Fruit fly (Drosophila melanogaster) whole organism, embryonic: Measurements from ENCODE around the gene CG4332.
A peak's percentile ranks its signal among the peaks of the same experiment; 100 is the strongest.

Experiments
- ATbp ChIP-seq: fragments of 200-800 bp; sonication (Bioruptor generic); optimal IDR thresholded peaks from 2 replicates; lab custom pipeline; 2017; ENCODE audit warnings: missing biosample characterization, mild to moderate bottlenecking, missing genetic modification characterization, missing genetic modification reagents
- Asciz ChIP-seq: fragments of 200-800 bp; sonication (Bioruptor generic); optimal IDR thresholded peaks from 2 replicates; lab custom pipeline; 2017; ENCODE audit warnings: missing biosample characterization, mild to moderate bottlenecking, missing genetic modification characterization, missing genetic modification reagents
- Bgb ChIP-seq: fragments of 200-800 bp; sonication (Bioruptor generic); IDR thresholded peaks from 2 replicates; pipeline ENCODE4 v1.3.6; 2022; ENCODE audit warnings: missing biosample characterization, missing genetic modification characterization; ENCODE audit not compliant: partially characterized antibody
- CG11085 ChIP-seq: fragments of 200-800 bp; sonication (Bioruptor generic); IDR thresholded peaks from 2 replicates; pipeline ENCODE4 v1.3.6; 2022; ENCODE audit warnings: missing biosample characterization, missing genetic modification characterization
- CG13287 ChIP-seq: fragments of 200-800 bp; sonication (Bioruptor generic); IDR thresholded peaks from 2 replicates; pipeline ENCODE4 v1.3.6; 2022; ENCODE audit warnings: missing biosample characterization, missing genetic modification characterization; ENCODE audit not compliant: partially characterized antibody
- CG16779 ChIP-seq: fragments of 200-800 bp; sonication (Bioruptor generic); IDR thresholded peaks from 2 replicates; pipeline ENCODE4 v1.3.6; 2022; ENCODE audit warnings: missing biosample characterization, missing genetic modification characterization
- CG17328 ChIP-seq: fragments of 200-800 bp; sonication (Bioruptor generic); IDR thresholded peaks from 2 replicates; pipeline ENCODE4 v1.3.6; 2022; ENCODE audit warnings: missing biosample characterization, missing genetic modification characterization
- CG17802 ChIP-seq: fragments of 200-800 bp; sonication (Bioruptor generic); optimal IDR thresholded peaks from 2 replicates; lab custom pipeline; 2018; ENCODE audit warnings: missing biosample characterization, mild to moderate bottlenecking, missing genetic modification characterization, moderate library complexity
- CG18011 ChIP-seq: fragments of 200-800 bp; sonication (Bioruptor generic); optimal IDR thresholded peaks from 2 replicates; lab custom pipeline; 2017; ENCODE audit warnings: missing biosample characterization, missing genetic modification characterization, mild to moderate bottlenecking, moderate library complexity, missing genotype
- CG2116 ChIP-seq: fragments of 200-800 bp; sonication (Bioruptor generic); optimal IDR thresholded peaks from 3 replicates; lab custom pipeline; 2018; ENCODE audit warnings: missing biosample characterization, mild to moderate bottlenecking, missing genetic modification characterization
- CG2199 ChIP-seq: fragments of 200-800 bp; sonication (Bioruptor generic); IDR thresholded peaks from 3 replicates; pipeline ENCODE4 v1.3.6; 2022; ENCODE audit warnings: missing biosample characterization, missing genetic modification characterization
- CG2678 ChIP-seq: fragments of 200-800 bp; sonication (Bioruptor generic); optimal IDR thresholded peaks from 3 replicates; lab custom pipeline; 2019; ENCODE audit warnings: missing biosample characterization, mild to moderate bottlenecking, missing genetic modification characterization, moderate library complexity
- CG2875 ChIP-seq: fragments of 200-800 bp; sonication (Bioruptor generic); optimal IDR thresholded peaks from 2 replicates; lab custom pipeline; 2017; ENCODE audit warnings: missing biosample characterization, mild to moderate bottlenecking, missing genetic modification characterization, missing genetic modification reagents
- CG33213 ChIP-seq: fragments of 200-800 bp; sonication (Bioruptor generic); optimal IDR thresholded peaks from 3 replicates; lab custom pipeline; 2016; ENCODE audit warnings: missing biosample characterization, missing genetic modification characterization
- CG4282 ChIP-seq: fragments of 200-800 bp; sonication (Bioruptor generic); optimal IDR thresholded peaks from 2 replicates; lab custom pipeline; 2016; ENCODE audit warnings: missing biosample characterization, missing genetic modification characterization
- CG4404 ChIP-seq: fragments of 200-800 bp; sonication (Bioruptor generic); IDR thresholded peaks from 2 replicates; pipeline ENCODE4 v1.3.6; 2022; ENCODE audit warnings: missing biosample characterization, missing genetic modification characterization
- CG5953 ChIP-seq: fragments of 200-800 bp; sonication (Bioruptor generic); IDR thresholded peaks from 2 replicates; pipeline ENCODE4 v1.3.6; 2022; ENCODE audit warnings: missing biosample characterization, missing genetic modification characterization
- CG6683 ChIP-seq: fragments of 200-800 bp; sonication (Bioruptor generic); optimal IDR thresholded peaks from 2 replicates; lab custom pipeline; 2017; ENCODE audit warnings: missing biosample characterization, mild to moderate bottlenecking, missing genetic modification characterization, missing genetic modification reagents
- CG8290 ChIP-seq, 3 experiments: fragments of 200-800 bp; sonication (Bioruptor generic); optimal IDR thresholded peaks; 2 replicates each; lab custom pipeline; 2016 to 2019; ENCODE audit warnings: missing biosample characterization in 3 of 3, missing genetic modification characterization in 3 of 3, mild to moderate bottlenecking in 2 of 3, moderate library complexity in 1 of 3
- CG9727 ChIP-seq: fragments of 200-800 bp; sonication (Bioruptor generic); optimal IDR thresholded peaks from 3 replicates; lab custom pipeline; 2017; ENCODE audit warnings: missing biosample characterization, mild to moderate bottlenecking, missing genetic modification characterization
- D19B ChIP-seq: fragments of 200-800 bp; sonication (Bioruptor generic); optimal IDR thresholded peaks from 2 replicates; lab custom pipeline; 2017; ENCODE audit warnings: missing biosample characterization, mild to moderate bottlenecking, missing genetic modification characterization
- Dref ChIP-seq: fragments of 200-800 bp; sonication (Bioruptor generic); IDR thresholded peaks from 2 replicates; pipeline ENCODE4 v1.3.6; 2022; ENCODE audit warnings: missing biosample characterization, missing genetic modification characterization
- Ets97D ChIP-seq: fragments of 200-800 bp; sonication (Bioruptor generic); optimal IDR thresholded peaks from 3 replicates; lab custom pipeline; 2016; ENCODE audit warnings: missing biosample characterization, missing genetic modification characterization
- Fer1 ChIP-seq: fragments of 200-800 bp; sonication (Bioruptor generic); optimal IDR thresholded peaks from 2 replicates; lab custom pipeline; 2017; ENCODE audit warnings: missing biosample characterization, mild to moderate bottlenecking, missing genetic modification characterization
- HLH4C ChIP-seq: fragments of 200-800 bp; sonication (Bioruptor generic); IDR thresholded peaks from 3 replicates; pipeline ENCODE4 v1.3.6; 2022; ENCODE audit warnings: missing biosample characterization, missing genetic modification characterization; ENCODE audit not compliant: partially characterized antibody
- HLH54F ChIP-seq: fragments of 200-800 bp; sonication (Bioruptor generic); optimal IDR thresholded peaks from 3 replicates; lab custom pipeline; 2016; ENCODE audit warnings: missing biosample characterization, missing genetic modification characterization
- Hey ChIP-seq: fragments of 200-800 bp; sonication (Bioruptor generic); optimal IDR thresholded peaks from 3 replicates; lab custom pipeline; 2018; ENCODE audit warnings: missing biosample characterization, mild to moderate bottlenecking, missing genetic modification characterization
- MESR4 ChIP-seq: fragments of 200-800 bp; sonication (Bioruptor generic); optimal IDR thresholded peaks from 2 replicates; lab custom pipeline; 2018; ENCODE audit warnings: missing biosample characterization, mild to moderate bottlenecking, missing genetic modification characterization, moderate library complexity
- Max ChIP-seq: fragments of 200-800 bp; sonication (Bioruptor generic); optimal IDR thresholded peaks from 2 replicates; lab custom pipeline; 2016; ENCODE audit warnings: missing biosample characterization, mild to moderate bottlenecking, missing genetic modification characterization
- Med ChIP-seq: fragments of 200-800 bp; sonication (Bioruptor generic); peaks from one replicate; lab custom pipeline; 2016; ENCODE audit warnings: missing biosample characterization, missing genetic modification characterization, mild to moderate bottlenecking, inconsistent platforms, moderate library complexity
- Oli ChIP-seq: fragments of 200-800 bp; sonication (Bioruptor generic); optimal IDR thresholded peaks from 2 replicates; lab custom pipeline; 2018; ENCODE audit warnings: missing biosample characterization, mild to moderate bottlenecking, missing genetic modification characterization, moderate library complexity
- Optix ChIP-seq: fragments of 200-800 bp; sonication (Bioruptor generic); IDR thresholded peaks from 3 replicates; pipeline ENCODE4 v1.3.6; 2022; ENCODE audit warnings: missing biosample characterization, missing genetic modification characterization
- Stat92E ChIP-seq, 3 experiments: fragments of >200 bp in 2 of 3; fragments of 200-800 bp in 1 of 3; sonication (Bioruptor generic) in 1 of 3; optimal IDR thresholded peaks; 2 replicates each; lab custom pipeline; 2017 to 2019; ENCODE audit warnings: missing biosample characterization in 3 of 3, missing genetic modification characterization in 3 of 3, mild to moderate bottlenecking in 1 of 3, moderate library complexity in 1 of 3
- Tbp ChIP-seq: fragments of >200 bp; optimal IDR thresholded peaks from 2 replicates; lab custom pipeline; 2018; ENCODE audit warnings: missing biosample characterization, missing genetic modification characterization
- ase ChIP-seq: fragments of 200-800 bp; sonication (Bioruptor generic); IDR thresholded peaks from 3 replicates; pipeline ENCODE4 v1.3.6; 2022; ENCODE audit warnings: missing biosample characterization, missing genetic modification characterization
- bsh ChIP-seq, 2 experiments: fragments of 200-800 bp; sonication (Bioruptor generic); optimal IDR thresholded peaks; 2 replicates each; lab custom pipeline; 2017 to 2018; ENCODE audit warnings: mild to moderate bottlenecking in 2 of 2, missing biosample characterization in 2 of 2, missing genetic modification characterization in 2 of 2, moderate library complexity in 1 of 2
- cg ChIP-seq: fragments of 200-800 bp; sonication (Bioruptor generic); optimal IDR thresholded peaks from 3 replicates; lab custom pipeline; 2019; ENCODE audit warnings: missing biosample characterization, mild to moderate bottlenecking, missing genetic modification characterization, moderate library complexity
- corto ChIP-seq: fragments of 200-800 bp; sonication (Bioruptor generic); optimal IDR thresholded peaks from 2 replicates; lab custom pipeline; 2016; ENCODE audit warnings: missing biosample characterization, mild to moderate bottlenecking, missing genetic modification characterization, moderate library complexity
- disco-r ChIP-seq: fragments of 200-800 bp; sonication (Bioruptor generic); optimal IDR thresholded peaks from 2 replicates; lab custom pipeline; 2016; ENCODE audit warnings: missing biosample characterization, missing genetic modification characterization
- dmrt99B ChIP-seq: fragments of 200-800 bp; sonication (Bioruptor generic); optimal IDR thresholded peaks from 2 replicates; lab custom pipeline; 2018; ENCODE audit warnings: missing biosample characterization, mild to moderate bottlenecking, missing genetic modification characterization, moderate library complexity
- en ChIP-seq: fragments of 200-800 bp; sonication (Bioruptor generic); optimal IDR thresholded peaks from 2 replicates; lab custom pipeline; 2016; ENCODE audit warnings: missing biosample characterization, missing genetic modification characterization
- eve ChIP-seq, 2 experiments: fragments of >200 bp; optimal IDR thresholded peaks; 2 replicates each; lab custom pipeline; 2017; ENCODE audit warnings: missing biosample characterization in 2 of 2, missing genetic modification characterization in 2 of 2
- grau ChIP-seq: fragments of 200-800 bp; optimal IDR thresholded peaks from 3 replicates; lab custom pipeline; 2019; ENCODE audit warnings: missing biosample characterization, mild to moderate bottlenecking, missing genetic modification characterization, moderate library complexity
- insv ChIP-seq, 2 experiments: fragments of 200-800 bp; sonication (Bioruptor generic); optimal IDR thresholded peaks; 3 replicates each; lab custom pipeline; 2016 to 2018; ENCODE audit warnings: missing biosample characterization in 2 of 2, missing genetic modification characterization in 2 of 2
- kay ChIP-seq: fragments of 200-800 bp; sonication (Bioruptor generic); optimal IDR thresholded peaks from 2 replicates; lab custom pipeline; 2016; ENCODE audit warnings: missing biosample characterization, missing genetic modification characterization
- klu ChIP-seq: fragments of 200-800 bp; sonication (Bioruptor generic); IDR thresholded peaks from 2 replicates; pipeline ENCODE4 v1.3.6; 2022; ENCODE audit warnings: missing biosample characterization, missing genetic modification characterization
- lmd ChIP-seq: fragments of 200-800 bp; sonication (Bioruptor generic); IDR thresholded peaks from 2 replicates; pipeline ENCODE4 v1.3.6; 2022; ENCODE audit warnings: missing biosample characterization, missing genetic modification characterization
- sd ChIP-seq: fragments of 200-800 bp; sonication (Bioruptor generic); optimal IDR thresholded peaks from 3 replicates; lab custom pipeline; 2018; ENCODE audit warnings: missing biosample characterization, mild to moderate bottlenecking, missing genetic modification characterization, moderate library complexity
- so ChIP-seq: fragments of 200-800 bp; sonication (Bioruptor generic); IDR thresholded peaks from 3 replicates; pipeline ENCODE4 v1.3.6; 2022; ENCODE audit warnings: missing biosample characterization, missing genetic modification characterization
- stc ChIP-seq: fragments of 200-800 bp; sonication (Bioruptor generic); IDR thresholded peaks from 2 replicates; pipeline ENCODE4 v1.3.6; 2022; ENCODE audit warnings: missing biosample characterization, missing genetic modification characterization
- yki ChIP-seq: fragments of >200 bp; optimal IDR thresholded peaks from 3 replicates; lab custom pipeline; 2018

Gene CG4332

DNA sequence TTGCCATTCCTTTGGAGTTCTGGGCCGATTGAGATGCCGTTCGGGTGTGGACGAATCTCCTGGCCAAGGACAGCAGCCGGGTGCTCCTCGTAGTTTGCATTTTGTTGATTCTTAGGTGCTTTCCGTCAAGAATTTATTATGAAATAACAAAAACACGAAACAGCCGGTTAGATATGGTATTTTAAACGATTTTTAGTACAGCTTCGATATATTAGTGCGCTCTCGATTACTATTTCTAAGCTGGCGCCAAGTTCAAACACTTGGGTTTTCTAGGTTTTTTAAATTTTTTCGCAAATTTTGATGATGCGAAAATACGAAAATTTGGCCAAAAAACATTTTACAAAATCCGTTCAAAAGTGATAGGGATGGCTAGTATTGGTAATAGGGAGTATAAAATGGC, 39.4 kb downstream of the CG4332 start, which contains the start of gene Coq5 (continued):
- TF ChIP-seq grau (tag; lab: Kevin White, UChicago) (no peak), Hey (tag; lab: Kevin White, UChicago) (no peak), insv (GFP tag; optimal IDR thresholded peaks at IDR 0.05; lab: Kevin White, UChicago) (no peak), CG17802 (tag; lab: Kevin White, UChicago) (no peak), en (no peak), CG11085 (GFP tag; lab: Robert Waterston, UW) (no peak), dmrt99B (tag; lab: Kevin White, UChicago) (no peak), CG4282 (GFP tag; lab: Kevin White, UChicago) (no peak), CG33213 (no peak), HLH4C (GFP tag; lab: Robert Waterston, UW) (peak; percentile 54; the same call in 2 of the 3 replicates), ase (GFP tag; lab: Robert Waterston, UW) (no peak), CG18011 (GFP tag; lab: Kevin White, UChicago) (no peak), Optix (GFP tag; lab: Robert Waterston, UW) (no peak), CG5953 (GFP tag; lab: Robert Waterston, UW) (no peak), Max (GFP tag; lab: Kevin White, UChicago) (no peak), CG16779 (no peak), ATbp (GFP tag; lab: Kevin White, UChicago) (no peak), Fer1 (GFP tag; lab: Kevin White, UChicago) (no peak), MESR4 (GFP tag; lab: Kevin White, UChicago) (peak; percentile 6), disco-r (GFP tag; lab: Kevin White, UChicago) (no peak), HLH54F (GFP tag; lab: Kevin White, UChicago) (no peak), sd (tag; lab: Kevin White, UChicago) (no peak), Dref (GFP tag; lab: Robert Waterston, UW) (peak; percentile 62), D19B (GFP tag; lab: Kevin White, UChicago) (no peak), cg (no peak), Med (GFP tag; lab: Kevin White, UChicago) (peak; percentile 43), CG2199 (GFP tag; lab: Robert Waterston, UW) (no peak), CG6683 (GFP tag; lab: Kevin White, UChicago) (no peak), corto (no peak), kay (no peak), CG9727 (GFP tag; lab: Kevin White, UChicago) (no peak), eve (GFP tag; optimal IDR thresholded peaks at IDR 0.05; lab: Kevin White, UChicago) (no peak), CG2116 (GFP tag; lab: Kevin White, UChicago) (peak; percentile 43), yki (lab: Kevin White, UChicago) (no peak), lmd (GFP tag; lab: Robert Waterston, UW) (no peak), bsh (GFP tag; optimal IDR thresholded peaks at IDR 0.05; lab: Kevin White, UChicago) (no peak), Bgb (GFP tag; lab: Robert Waterston, UW) (peak; percentile 40), Stat92E (GFP tag; optimal IDR thresholded peaks at IDR 0.05; lab: Kevin White, UChicago) (no peak), Ets97D (GFP tag; lab: Kevin White, UChicago) (no peak), CG4404 (GFP tag; lab: Robert Waterston, UW) (no peak), CG2875 (GFP tag; lab: Kevin White, UChicago) (no peak), CG13287 (GFP tag; lab: Robert Waterston, UW) (peak; percentile 71), so (GFP tag; lab: Robert Waterston, UW) (no peak), Tbp (GFP tag; lab: Kevin White, UChicago) (no peak), CG17328 (no peak), CG8290 (GFP tag; optimal IDR thresholded peaks at IDR 0.05; lab: Kevin White, UChicago) (no peak), CG8290 (tag; optimal IDR thresholded peaks at IDR 0.05; lab: Kevin White, UChicago) (no peak), Asciz (GFP tag; lab: Kevin White, UChicago) (no peak), Oli (tag; lab: Kevin White, UChicago) (no peak), CG2678 (no peak), klu (GFP tag; lab: Robert Waterston, UW) (no peak), stc (no peak)
